Worm (Caenorhabditis elegans) whole organism, early embryonic: ENCODE measurements around the gene M01H9.5.

ENCODE experiments used
- B0310.2 ChIP-seq: sonication (generic microtip); optimal IDR thresholded peaks from 2 replicates; lab custom pipeline; 2016; ENCODE audit warnings: mild to moderate bottlenecking, missing genetic modification characterization, missing compliant biosample characterization
- F13C5.2 ChIP-seq: sonication (generic microtip); optimal IDR thresholded peaks from 2 replicates; lab custom pipeline; 2017; ENCODE audit warnings: mild to moderate bottlenecking, missing genetic modification characterization, inconsistent platforms, missing compliant biosample characterization
- aly-1 ChIP-seq: sonication (generic microtip); optimal IDR thresholded peaks from 2 replicates; lab custom pipeline; 2016; ENCODE audit warnings: missing genetic modification characterization, missing compliant biosample characterization
- ama-1 ChIP-seq: fragments of 150-350 bp; optimal IDR thresholded peaks from 2 replicates; lab custom pipeline; 2014
- ceh-13 ChIP-seq: fragments of 200-800 bp; sonication (Bioruptor generic); optimal IDR thresholded peaks from 2 replicates; lab custom pipeline; 2018; ENCODE audit warnings: mild to moderate bottlenecking, missing genetic modification characterization, missing compliant biosample characterization
- ceh-36 ChIP-seq: sonication (generic microtip); optimal IDR thresholded peaks from 2 replicates; lab custom pipeline; 2016; ENCODE audit warnings: missing genetic modification characterization, inconsistent platforms, missing compliant biosample characterization
- ets-7 ChIP-seq: sonication (generic microtip); optimal IDR thresholded peaks from 2 replicates; lab custom pipeline; 2016; ENCODE audit warnings: missing genotype, missing genetic modification characterization, missing compliant biosample characterization
- flt-1 ChIP-seq: fragments of 200-800 bp; sonication (Bioruptor generic); IDR thresholded peaks from 2 replicates; pipeline ENCODE4 v1.3.6; 2022; ENCODE audit warnings: missing genetic modification characterization, missing compliant biosample characterization
- hmbx-1 ChIP-seq: sonication (generic microtip); optimal IDR thresholded peaks from 2 replicates; lab custom pipeline; 2016; ENCODE audit warnings: mild to moderate bottlenecking, missing genetic modification characterization, missing compliant biosample characterization
- hmg-4 ChIP-seq: fragments of 200-800 bp; sonication (Bioruptor generic); optimal IDR thresholded peaks from 2 replicates; lab custom pipeline; 2018; ENCODE audit warnings: mild to moderate bottlenecking, missing genetic modification characterization, missing compliant biosample characterization
- hnd-1 ChIP-seq: sonication (generic microtip); optimal IDR thresholded peaks from 2 replicates; lab custom pipeline; 2016; ENCODE audit warnings: missing genetic modification characterization, missing compliant biosample characterization
- pes-1 ChIP-seq: fragments of 200-800 bp; sonication (Bioruptor generic); IDR thresholded peaks from 2 replicates; pipeline ENCODE4 v1.3.6; 2022; ENCODE audit warnings: missing genetic modification reagents, missing genetic modification characterization, missing compliant biosample characterization
- scrt-1 ChIP-seq: fragments of 200-800 bp; sonication (Bioruptor generic); IDR thresholded peaks from 2 replicates; pipeline ENCODE4 v1.3.6; 2022; ENCODE audit warnings: missing genetic modification characterization, missing compliant biosample characterization
- sea-1 ChIP-seq: fragments of 200-800 bp; sonication (Bioruptor generic); conservative IDR thresholded peaks from 2 replicates; pipeline ENCODE4 v1.3.6; 2022; ENCODE audit warnings: missing genetic modification characterization, missing compliant biosample characterization
- tbx-11 ChIP-seq: fragments of 200-800 bp; sonication (Bioruptor generic); IDR thresholded peaks from 2 replicates; pipeline ENCODE4 v1.3.6; 2022; ENCODE audit warnings: missing genetic modification characterization, missing compliant biosample characterization
- tbx-37 ChIP-seq: fragments of 200-800 bp; sonication (Bioruptor generic); conservative IDR thresholded peaks from 2 replicates; pipeline ENCODE4 v1.3.6; 2022; ENCODE audit warnings: missing genetic modification reagents, missing genetic modification characterization, missing compliant biosample characterization
- tra-4 ChIP-seq: sonication (generic microtip); optimal IDR thresholded peaks from 2 replicates; lab custom pipeline; 2017; ENCODE audit warnings: missing genetic modification characterization, missing compliant biosample characterization

The M01H9.5 gene

DNA sequence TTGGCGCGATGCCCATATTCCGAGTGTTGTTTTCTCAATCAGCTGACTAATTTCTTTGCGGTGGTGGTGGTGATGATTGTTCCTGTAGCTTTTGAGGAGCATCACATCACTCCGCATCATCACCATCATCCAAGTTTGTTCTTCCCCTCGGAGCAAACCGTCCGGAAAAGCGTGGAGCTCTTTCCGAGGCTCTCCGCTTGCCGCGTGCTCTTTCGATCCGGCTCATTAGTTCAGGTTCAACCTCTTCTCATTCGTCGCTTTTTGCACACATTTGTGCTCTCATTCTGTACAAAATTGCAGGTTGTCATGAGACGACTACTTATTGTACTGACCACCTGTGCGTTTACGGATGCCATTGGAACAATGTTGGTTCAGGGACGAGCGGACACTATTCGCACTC lies at the start of gene M01H9.5:
Gene M01H9.5, plus strand, starts transcription at position 301 of the 400 bp plus-strand sequence.
- TF ChIP-seq F13C5.2 (tag; lab: Kevin White, UChicago) (no peak), scrt-1 (no peak), B0310.2 (tag; lab: Kevin White, UChicago) (no peak), tbx-11 (GFP tag; lab: Robert Waterston, UW) (no peak), aly-1 (no peak), pes-1 (no peak), ceh-13 (GFP tag; lab: Kevin White, UChicago) (no peak), tra-4 (tag; lab: Kevin White, UChicago) (no peak), ceh-36 (tag; lab: Kevin White, UChicago) (no peak)

ce11 chrIV:4422029-4422428 lies 43.3 kb upstream of the M01H9.5 start, which contains the start of gene clec-175:
clec-175 (plus strand) TSS chrIV:4422329.
- TF ChIP-seq scrt-1 (no peak), ceh-13 (GFP tag; lab: Kevin White, UChicago) (no peak), F13C5.2 (tag; lab: Kevin White, UChicago) (no peak), ama-1 (no peak), tra-4 (tag; lab: Kevin White, UChicago) (no peak), B0310.2 (tag; lab: Kevin White, UChicago) (no peak)

ce11 chrIV:4423026-4423425 lies 42.3 kb upstream of the M01H9.5 start:
- TF ChIP-seq pes-1, result no peak
- TF ChIP-seq sea-1 (GFP tag; lab: Robert Waterston, UW), result no peak
- TF ChIP-seq F13C5.2 (tag; lab: Kevin White, UChicago), result no peak
- TF ChIP-seq ama-1, result no peak
- no peak for TF ChIP-seq ceh-36 (tag; lab: Kevin White, UChicago)
- TF ChIP-seq ceh-13 (GFP tag; lab: Kevin White, UChicago), result no peak
- no peak for TF ChIP-seq hnd-1
- TF ChIP-seq B0310.2 (tag; lab: Kevin White, UChicago), result no peak
- no peak for TF ChIP-seq flt-1 (GFP tag; lab: Robert Waterston, UW)
- TF ChIP-seq hmbx-1 (tag; lab: Kevin White, UChicago), result no peak
- TF ChIP-seq aly-1, result no peak

- TF ChIP-seq ama-1 (no peak), F13C5.2 (tag; lab: Kevin White, UChicago) (no peak)
These were observed 41.4 kb upstream of the M01H9.5 start for ce11 chrIV:4423885-4424284.

ce11 chrIV:4429901-4430300 lies 35.4 kb upstream of the M01H9.5 start, which contains the start of the genes str-185 and R08C7.5:
str-185 (minus strand) TSS chrIV:4430001.
R08C7.5 (plus strand) TSS chrIV:4430229.
- TF ChIP-seq flt-1 (GFP tag; lab: Robert Waterston, UW) (no peak), hmg-4 (no peak), ama-1 (no peak), ets-7 (tag; lab: Kevin White, UChicago) (no peak), aly-1 (no peak), ceh-13 (GFP tag; lab: Kevin White, UChicago) (no peak), hnd-1 (no peak), B0310.2 (tag; lab: Kevin White, UChicago) (no peak), scrt-1 (no peak)

ce11 chrIV:4434441-4435084 lies 30.7 kb upstream of the M01H9.5 start, which contains the start of the genes R08C7.8 and R08C7.4:
R08C7.8 (minus strand) TSS chrIV:4434541.
R08C7.4 (plus strand) TSS chrIV:4435034.
- no peak for TF ChIP-seq scrt-1
- TF ChIP-seq hmbx-1 (tag; lab: Kevin White, UChicago), result no peak
- TF ChIP-seq pes-1, result no peak
- TF ChIP-seq aly-1, result no peak
- no peak for TF ChIP-seq hnd-1
- TF ChIP-seq flt-1 (GFP tag; lab: Robert Waterston, UW), result no peak
- TF ChIP-seq ama-1, result no peak
- no peak for TF ChIP-seq ets-7 (tag; lab: Kevin White, UChicago)
- no peak for TF ChIP-seq tra-4 (tag; lab: Kevin White, UChicago)
- no peak for TF ChIP-seq hmg-4
- TF ChIP-seq F13C5.2 (tag; lab: Kevin White, UChicago), result no peak
- TF ChIP-seq ceh-13 (GFP tag; lab: Kevin White, UChicago), result no peak

- TF ChIP-seq ets-7 (tag; lab: Kevin White, UChicago), result no peak
- no peak for TF ChIP-seq hmbx-1 (tag; lab: Kevin White, UChicago)
- TF ChIP-seq tbx-11 (GFP tag; lab: Robert Waterston, UW), result no peak
- no peak for TF ChIP-seq ceh-36 (tag; lab: Kevin White, UChicago)
- TF ChIP-seq scrt-1, result no peak
- no peak for TF ChIP-seq B0310.2 (tag; lab: Kevin White, UChicago)
These were observed 27.5 kb upstream of the M01H9.5 start for ce11 chrIV:4437825-4438224.

- TF ChIP-seq flt-1 (GFP tag; lab: Robert Waterston, UW) (no peak), B0310.2 (tag; lab: Kevin White, UChicago) (no peak), hnd-1 (no peak), sea-1 (GFP tag; lab: Robert Waterston, UW) (no peak), pes-1 (no peak), ets-7 (tag; lab: Kevin White, UChicago) (no peak), ama-1 (no peak), F13C5.2 (tag; lab: Kevin White, UChicago) (no peak), tra-4 (tag; lab: Kevin White, UChicago) (no peak), ceh-36 (tag; lab: Kevin White, UChicago) (no peak), scrt-1 (no peak), hmbx-1 (tag; lab: Kevin White, UChicago) (no peak), aly-1 (no peak), tbx-11 (GFP tag; lab: Robert Waterston, UW) (no peak), tbx-37 (GFP tag; lab: Robert Waterston, UW) (no peak), hmg-4 (no peak), ceh-13 (GFP tag; lab: Kevin White, UChicago) (no peak)
These were observed 26.1 kb upstream of the M01H9.5 start, which contains the start of gene fbxb-74 for ce11 chrIV:4439190-4439589. fbxb-74 (minus strand) TSS chrIV:4439290.
